Fruit fly (Drosophila melanogaster) whole organism, embryonic: ENCODE measurements around the gene CG5139.
A peak's percentile ranks its signal among the peaks of the same experiment; 100 is the strongest.

ENCODE experiments used
- CG14667 ChIP-seq: fragments of 200-800 bp; sonication (Bioruptor generic); IDR thresholded peaks from 2 replicates; pipeline ENCODE4 v1.3.6; 2022; ENCODE audit warnings: missing biosample characterization, missing genetic modification characterization
- Fer2 ChIP-seq: fragments of 200-800 bp; sonication (Bioruptor generic); optimal IDR thresholded peaks from 2 replicates; lab custom pipeline; 2018; ENCODE audit warnings: missing biosample characterization, mild to moderate bottlenecking, missing genetic modification characterization, moderate library complexity
- Gsc ChIP-seq: fragments of 200-800 bp; sonication (Bioruptor generic); IDR thresholded peaks from 2 replicates; pipeline ENCODE4 v1.3.6; 2022; ENCODE audit warnings: missing biosample characterization, missing genetic modification characterization
- az2 ChIP-seq: fragments of 200-800 bp; sonication (Bioruptor generic); optimal IDR thresholded peaks from 3 replicates; lab custom pipeline; 2016; ENCODE audit warnings: missing biosample characterization, missing genetic modification characterization
- corto ChIP-seq: fragments of 200-800 bp; sonication (Bioruptor generic); optimal IDR thresholded peaks from 2 replicates; lab custom pipeline; 2016; ENCODE audit warnings: missing biosample characterization, mild to moderate bottlenecking, missing genetic modification characterization, moderate library complexity
- crp ChIP-seq, 2 experiments: fragments of 200-800 bp; sonication (Bioruptor generic); optimal IDR thresholded peaks; 2 replicates in 1 of 2; 3 replicates in 1 of 2; lab custom pipeline; 2017; ENCODE audit warnings: missing biosample characterization in 2 of 2, missing genetic modification characterization in 2 of 2, mild to moderate bottlenecking in 1 of 2, moderate library complexity in 1 of 2

- TF ChIP-seq CG14667 (GFP tag; lab: Robert Waterston, UW) (peak; percentile 78), corto (GFP tag; lab: Kevin White, UChicago) (no peak), Gsc (GFP tag; lab: Robert Waterston, UW) (peak; percentile 40; the same call in 1 of the 2 replicates), Fer2 (tag; lab: Kevin White, UChicago) (peak; percentile 82), crp (GFP tag; optimal IDR thresholded peaks at IDR 0.05; lab: Kevin White, UChicago) (peak in 1 of 2 experiments; percentile 30), az2 (peak; percentile 85)
Measured at dm6 chr2L:1185642-1186497, 13.2 kb downstream of the CG5139 start, which contains the start of gene CG5001.
